Fruit fly (Drosophila melanogaster) whole organism, wandering third instar larva: ENCODE measurements around the gene SMC3.

ENCODE experiments used
- Abd-B ChIP-seq: fragments of >200 bp; optimal IDR thresholded peaks from 2 replicates; lab custom pipeline; 2017; ENCODE audit warnings: missing biosample characterization, missing genetic modification characterization
- CG32264 ChIP-seq: fragments of 200-800 bp; sonication (Bioruptor generic); optimal IDR thresholded peaks from 2 replicates; lab custom pipeline; 2016; ENCODE audit warnings: missing biosample characterization, missing genetic modification characterization
- CG9705 ChIP-seq: fragments of 200-800 bp; sonication (Bioruptor generic); optimal IDR thresholded peaks from 2 replicates; lab custom pipeline; 2018; ENCODE audit warnings: missing biosample characterization, mild to moderate bottlenecking, missing genetic modification characterization
- CrebA ChIP-seq: fragments of 200-800 bp; sonication (Bioruptor generic); optimal IDR thresholded peaks from 2 replicates; lab custom pipeline; 2016; ENCODE audit warnings: missing biosample characterization, mild to moderate bottlenecking, missing genetic modification characterization, borderline replicate concordance
- Dfd ChIP-seq: fragments of >200 bp; optimal IDR thresholded peaks from 2 replicates; lab custom pipeline; 2017; ENCODE audit warnings: missing biosample characterization, missing genetic modification characterization
- Dif ChIP-seq: fragments of 200-275, 200-300 bp; sonication (Bioruptor generic); optimal IDR thresholded peaks from 2 replicates; lab custom pipeline; 2018; ENCODE audit warnings: missing biosample characterization, missing genetic modification characterization; ENCODE audit not compliant: partially characterized antibody
- HLH106 ChIP-seq: fragments of 200-800 bp; optimal IDR thresholded peaks from 3 replicates; lab custom pipeline; 2019; ENCODE audit warnings: missing biosample characterization, mild to moderate bottlenecking, missing genetic modification characterization, moderate library complexity
- Hnf4 ChIP-seq: fragments of 200-800 bp; sonication (Bioruptor generic); optimal IDR thresholded peaks from 2 replicates; lab custom pipeline; 2016; ENCODE audit warnings: missing biosample characterization, mild to moderate bottlenecking, missing genetic modification characterization
- Hr83 ChIP-seq: fragments of 200-300 bp; sonication (Bioruptor generic); optimal IDR thresholded peaks from 2 replicates; lab custom pipeline; 2016; ENCODE audit warnings: missing biosample characterization, mild to moderate bottlenecking, missing genetic modification characterization, moderate library complexity; ENCODE audit not compliant: poor library complexity, severe bottlenecking
- Jra ChIP-seq: sonication (Bioruptor generic); optimal IDR thresholded peaks from 2 replicates; lab custom pipeline; 2016; ENCODE audit warnings: missing biosample characterization, missing genetic modification characterization
- Mio ChIP-seq: sonication (Bioruptor generic); optimal IDR thresholded peaks from 2 replicates; lab custom pipeline; 2016; ENCODE audit warnings: missing biosample characterization, missing genetic modification characterization
- Myc ChIP-seq: fragments of >200 bp; optimal IDR thresholded peaks from 2 replicates; lab custom pipeline; 2017
- N ChIP-seq: fragments of >200 bp; optimal IDR thresholded peaks from 2 replicates; lab custom pipeline; 2018; ENCODE audit warnings: missing biosample characterization, missing external identifiers, missing genetic modification characterization
- OdsH ChIP-seq: fragments of 200-800 bp; sonication (Bioruptor generic); optimal IDR thresholded peaks from 2 replicates; lab custom pipeline; 2016; ENCODE audit warnings: missing biosample characterization, mild to moderate bottlenecking, missing genetic modification characterization
- Sp1 ChIP-seq: fragments of 200-800 bp; sonication (Bioruptor generic); optimal IDR thresholded peaks from 3 replicates; lab custom pipeline; 2019; ENCODE audit warnings: missing biosample characterization, mild to moderate bottlenecking, missing genetic modification characterization, moderate library complexity
- Vsx2 ChIP-seq: fragments of 200-300, 225-300 bp; sonication (Bioruptor generic); optimal IDR thresholded peaks from 2 replicates; lab custom pipeline; 2018; ENCODE audit warnings: missing biosample characterization, missing genetic modification characterization; ENCODE audit not compliant: partially characterized antibody
- br ChIP-seq: fragments of 200-800 bp; sonication (Bioruptor generic); optimal IDR thresholded peaks from 2 replicates; lab custom pipeline; 2016; ENCODE audit warnings: missing biosample characterization, missing genetic modification characterization
- brk ChIP-seq: fragments of 200-800 bp; sonication (Bioruptor generic); optimal IDR thresholded peaks from 2 replicates; lab custom pipeline; 2016; ENCODE audit warnings: missing biosample characterization, mild to moderate bottlenecking, missing genetic modification characterization
- dmrt93B ChIP-seq: fragments of 200-800 bp; sonication (Bioruptor generic); optimal IDR thresholded peaks from 2 replicates; lab custom pipeline; 2018; ENCODE audit warnings: missing biosample characterization, mild to moderate bottlenecking, missing genetic modification characterization
- dsf ChIP-seq: sonication (Bioruptor generic); optimal IDR thresholded peaks from 2 replicates; lab custom pipeline; 2016; ENCODE audit warnings: missing biosample characterization, missing genetic modification characterization, borderline replicate concordance
- ey ChIP-seq: fragments of 200-800 bp; sonication (Bioruptor generic); optimal IDR thresholded peaks from 2 replicates; lab custom pipeline; 2016; ENCODE audit warnings: missing biosample characterization, missing genetic modification characterization
- foxo ChIP-seq, 2 experiments: fragments of 200-800 bp; sonication (Bioruptor generic); optimal IDR thresholded peaks; 2 replicates in 1 of 2; 3 replicates in 1 of 2; lab custom pipeline; 2016 to 2017; ENCODE audit warnings: missing biosample characterization in 2 of 2, missing genetic modification characterization in 2 of 2
- fru ChIP-seq: fragments of 200-800 bp; sonication (Bioruptor generic); optimal IDR thresholded peaks from 3 replicates; lab custom pipeline; 2016; ENCODE audit warnings: missing biosample characterization, mild to moderate bottlenecking, missing genetic modification characterization
- jim ChIP-seq: fragments of 175-275, 200-325 bp; sonication (Bioruptor generic); optimal IDR thresholded peaks from 2 replicates; lab custom pipeline; 2016; ENCODE audit warnings: missing biosample characterization, mild to moderate bottlenecking, missing genetic modification characterization
- pan ChIP-seq: fragments of >200 bp; optimal IDR thresholded peaks from 2 replicates; lab custom pipeline; 2017
- psq ChIP-seq: fragments of 200-800 bp; sonication (Bioruptor generic); optimal IDR thresholded peaks from 3 replicates; lab custom pipeline; 2017; ENCODE audit warnings: missing biosample characterization, mild to moderate bottlenecking, missing genetic modification characterization, moderate library complexity
- rgr ChIP-seq: fragments of 200-800 bp; sonication (Bioruptor generic); optimal IDR thresholded peaks from 3 replicates; lab custom pipeline; 2016; ENCODE audit warnings: missing biosample characterization, mild to moderate bottlenecking, missing genetic modification characterization
- sage ChIP-seq: fragments of 200-800 bp; sonication (Bioruptor generic); optimal IDR thresholded peaks from 2 replicates; lab custom pipeline; 2016; ENCODE audit warnings: missing biosample characterization, mild to moderate bottlenecking, missing genetic modification characterization
- tai ChIP-seq: sonication (Bioruptor generic); optimal IDR thresholded peaks from 2 replicates; lab custom pipeline; 2016; ENCODE audit warnings: missing biosample characterization, missing genetic modification characterization
- usp ChIP-seq: fragments of >200 bp; optimal IDR thresholded peaks from 2 replicates; lab custom pipeline; 2017; ENCODE audit warnings: missing biosample characterization, missing genetic modification characterization

Gene SMC3

DNA sequence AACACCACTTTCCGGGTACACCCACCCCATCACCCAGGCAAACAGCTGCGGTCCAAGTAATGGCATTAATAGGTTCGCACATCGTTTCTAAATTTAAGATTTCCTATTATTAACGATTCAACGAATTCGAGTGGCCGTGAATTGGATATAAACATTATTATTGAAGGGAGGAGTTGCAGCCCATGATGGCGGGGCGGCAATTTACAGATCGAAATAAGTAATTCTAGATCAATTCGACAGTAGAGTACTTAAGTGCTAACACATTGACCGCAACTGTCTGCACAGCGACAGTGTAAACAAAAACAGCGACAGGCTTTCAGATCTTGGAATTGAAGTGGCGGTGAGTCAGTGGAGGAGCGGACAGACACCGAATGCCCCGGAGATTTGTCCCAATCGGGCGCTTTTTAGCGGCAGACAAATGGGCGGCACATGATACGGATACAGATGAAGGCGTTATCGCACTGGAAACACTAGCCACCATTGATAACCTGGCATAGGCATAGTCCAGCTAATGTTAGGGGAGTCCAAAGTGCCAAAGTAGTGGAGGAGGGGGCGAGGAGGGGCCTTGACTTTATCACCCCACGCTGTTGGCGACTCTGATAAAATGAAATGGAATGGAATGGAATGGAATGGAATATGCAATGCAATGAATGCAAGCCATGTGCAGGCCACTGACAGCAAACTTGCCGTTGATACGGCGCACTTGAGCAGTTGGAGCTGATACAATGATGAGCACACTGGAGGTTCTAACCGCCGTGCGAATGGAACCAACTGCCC is 40.1 kb upstream of the SMC3 start:
- TF ChIP-seq Vsx2 (GFP tag; lab: Kevin White, UChicago) = no peak
- no peak for TF ChIP-seq pan (lab: Kevin White, UChicago)
- no peak for TF ChIP-seq tai (GFP tag; lab: Kevin White, UChicago)
- no peak for TF ChIP-seq Sp1 (GFP tag; lab: Kevin White, UChicago)
- TF ChIP-seq psq (GFP tag; lab: Kevin White, UChicago) = no peak
- TF ChIP-seq Dfd (GFP tag; lab: Kevin White, UChicago) = no peak
- TF ChIP-seq fru (GFP tag; lab: Kevin White, UChicago) = no peak
- no peak for TF ChIP-seq dsf (GFP tag; lab: Kevin White, UChicago)

DNA sequence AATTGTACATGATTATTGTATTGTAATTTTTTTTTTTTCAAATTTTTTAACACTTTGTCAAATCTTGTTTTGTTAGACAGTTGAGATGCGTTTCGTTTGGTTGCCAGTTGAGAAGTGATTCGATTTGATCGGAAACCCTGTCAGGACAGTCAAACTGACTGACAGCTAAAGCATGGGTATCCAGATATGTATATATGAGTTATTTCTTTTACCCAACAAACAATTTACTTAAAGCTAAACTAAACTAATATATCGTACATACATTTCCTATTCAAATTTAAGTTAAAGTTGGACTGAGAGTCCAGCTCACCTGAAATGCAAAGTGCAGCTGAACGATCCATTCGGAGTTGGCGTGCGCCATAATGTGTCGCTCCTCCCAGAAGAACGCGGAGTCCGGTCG is 38.9 kb upstream of the SMC3 start, which contains the start of gene CG9777:
CG9777 (minus strand) TSS at position 101 of the 400 bp plus-strand sequence.
- TF ChIP-seq dsf (GFP tag; lab: Kevin White, UChicago) (no peak), Myc (lab: Kevin White, UChicago) (no peak), Dfd (GFP tag; lab: Kevin White, UChicago) (no peak), Hnf4 (GFP tag; lab: Kevin White, UChicago) (no peak), sage (GFP tag; lab: Kevin White, UChicago) (no peak), Abd-B (GFP tag; lab: Kevin White, UChicago) (no peak), HLH106 (tag; lab: Kevin White, UChicago) (no peak), dmrt93B (GFP tag; lab: Kevin White, UChicago) (no peak), brk (GFP tag; lab: Kevin White, UChicago) (no peak), CrebA (no peak), usp (GFP tag; lab: Kevin White, UChicago) (no peak), jim (no peak), Dif (GFP tag; lab: Kevin White, UChicago) (no peak), OdsH (GFP tag; lab: Kevin White, UChicago) (no peak), CG9705 (GFP tag; lab: Kevin White, UChicago) (no peak), tai (GFP tag; lab: Kevin White, UChicago) (no peak), N (no peak)

DNA sequence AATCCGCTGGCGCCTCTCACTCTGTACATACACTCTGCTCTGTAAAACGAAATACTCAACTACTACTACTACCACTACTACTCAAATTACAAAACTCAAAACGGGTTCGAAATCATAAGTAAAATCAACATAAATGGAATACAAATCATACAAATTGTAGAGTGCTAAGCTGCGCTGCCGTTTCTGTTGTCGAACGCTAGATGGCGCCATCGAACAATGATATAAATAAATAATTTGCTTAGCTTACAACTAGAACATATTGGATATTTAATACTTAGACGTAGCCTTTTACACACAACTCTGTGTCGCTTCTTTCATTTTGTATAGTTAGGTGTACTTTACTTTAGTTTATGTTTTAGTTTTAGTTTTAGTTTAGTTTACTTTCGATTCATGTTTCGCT is 31.3 kb upstream of the SMC3 start:
- TF ChIP-seq OdsH (GFP tag; lab: Kevin White, UChicago) (no peak), HLH106 (tag; lab: Kevin White, UChicago) (no peak), ey (no peak), psq (GFP tag; lab: Kevin White, UChicago) (no peak), fru (GFP tag; lab: Kevin White, UChicago) (no peak), CG32264 (GFP tag; lab: Kevin White, UChicago) (no peak), Dif (GFP tag; lab: Kevin White, UChicago) (no peak), Abd-B (GFP tag; lab: Kevin White, UChicago) (no peak), Dfd (GFP tag; lab: Kevin White, UChicago) (no peak), Vsx2 (GFP tag; lab: Kevin White, UChicago) (no peak), Jra (GFP tag; lab: Kevin White, UChicago) (no peak), rgr (GFP tag; lab: Kevin White, UChicago) (no peak), CG9705 (GFP tag; lab: Kevin White, UChicago) (no peak)

DNA sequence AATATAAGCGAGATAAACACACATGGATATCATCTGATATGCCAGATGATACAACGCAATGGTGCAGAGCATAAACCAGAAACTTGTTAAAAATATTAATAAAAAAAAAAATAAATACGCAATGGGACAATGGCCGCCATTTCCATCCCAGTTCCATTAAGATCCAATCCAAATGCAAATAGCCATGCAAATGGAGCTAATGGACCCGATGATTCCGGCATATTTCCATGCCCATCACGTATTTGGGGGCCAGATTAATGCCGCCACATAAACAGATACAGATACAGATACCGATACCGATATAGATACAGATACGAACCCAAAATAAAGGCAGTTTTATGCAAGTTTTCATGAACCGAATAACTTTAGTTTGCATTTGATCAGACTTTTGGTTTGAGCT is 30.3 kb upstream of the SMC3 start:
- TF ChIP-seq Mio (GFP tag; lab: Kevin White, UChicago) (no peak), fru (GFP tag; lab: Kevin White, UChicago) (no peak), Dif (GFP tag; lab: Kevin White, UChicago) (no peak), Myc (lab: Kevin White, UChicago) (no peak), Hr83 (GFP tag; lab: Kevin White, UChicago) (no peak), tai (GFP tag; lab: Kevin White, UChicago) (no peak), br (GFP tag; lab: Kevin White, UChicago) (no peak), foxo (GFP tag; optimal IDR thresholded peaks at IDR 0.05; lab: Kevin White, UChicago) (no peak), brk (GFP tag; lab: Kevin White, UChicago) (no peak), dmrt93B (GFP tag; lab: Kevin White, UChicago) (no peak), Hnf4 (GFP tag; lab: Kevin White, UChicago) (no peak)
